Worm (Caenorhabditis elegans) whole organism, L4/young adult: ENCODE results near the gene srxa-10.

Source experiments
- W03F9.2 ChIP-seq: fragments of 150-350 bp; optimal IDR thresholded peaks from 2 replicates; lab custom pipeline; 2014; ENCODE audit warnings: missing biosample characterization, missing genetic modification characterization
- dao-5 ChIP-seq: sonication (generic microtip); optimal IDR thresholded peaks from 2 replicates; lab custom pipeline; 2016; ENCODE audit warnings: missing genotype, missing genetic modification characterization, moderate library complexity, missing compliant biosample characterization

ce11 chrIII:9782011-9782436, 14.3 kb downstream of the srxa-10 start, which contains the start of gene vha-2:
- TF ChIP-seq W03F9.2 (tag; lab: Kevin White, UChicago) (no peak), dao-5 (tag; lab: Kevin White, UChicago) (no peak)
